Fruit fly (Drosophila melanogaster): Measurements from ENCODE around the gene CG4911.

CG4911 gene

DNA sequence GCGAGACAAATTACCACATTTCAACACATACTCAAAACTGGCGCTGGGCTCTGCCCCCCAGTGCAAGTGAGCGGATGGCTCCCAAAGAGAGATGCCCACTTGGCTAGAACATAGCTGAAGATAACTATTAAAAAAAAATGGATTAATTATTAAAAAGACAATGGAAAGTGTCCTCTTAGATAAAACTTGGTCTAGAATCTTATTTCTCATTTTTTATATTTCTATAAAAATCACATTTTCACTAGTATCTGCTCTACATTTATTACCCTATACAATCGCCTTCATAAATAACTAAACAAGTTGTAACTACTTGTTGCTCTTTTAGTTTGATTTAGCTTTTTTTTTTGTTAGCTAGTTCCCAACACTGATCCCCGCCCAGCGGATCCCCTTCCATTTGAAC lies 39.7 kb downstream of the CG4911 start (continued):
- peak; percentile 32 for TF ChIP-seq CG14710 (tag; optimal IDR thresholded peaks at IDR 0.05)
- TF ChIP-seq Atf6 (GFP tag; IDR thresholded peaks at IDR 0.05): no peak
- TF ChIP-seq CG12071 (GFP tag; optimal IDR thresholded peaks at IDR 0.05): no peak
- TF ChIP-seq Hsf (GFP tag; optimal IDR thresholded peaks at IDR 0.05): peak; percentile 17
- no peak for TF ChIP-seq CG4730 (GFP tag; IDR thresholded peaks at IDR 0.05)
- TF ChIP-seq Rfx (GFP tag; IDR thresholded peaks at IDR 0.05): no peak
- no peak for TF ChIP-seq CG10209 (GFP tag; optimal IDR thresholded peaks at IDR 0.05)
- no peak for TF ChIP-seq CG15696 (tag; optimal IDR thresholded peaks at IDR 0.05)
- TF ChIP-seq yki (optimal IDR thresholded peaks at IDR 0.05): no peak
- TF ChIP-seq CG12659 (GFP tag; optimal IDR thresholded peaks at IDR 0.05): no peak
- TF ChIP-seq gem (tag; optimal IDR thresholded peaks at IDR 0.05): peak; percentile 45
- TF ChIP-seq hth (optimal IDR thresholded peaks at IDR 0.05): no peak
- no peak for TF ChIP-seq Dbx (GFP tag; IDR thresholded peaks at IDR 0.05)
- no peak for TF ChIP-seq CG15011 (GFP tag; optimal IDR thresholded peaks at IDR 0.05)
- TF ChIP-seq pita (GFP tag; optimal IDR thresholded peaks at IDR 0.05): no peak
- no peak for TF ChIP-seq CG8089 (GFP tag; optimal IDR thresholded peaks at IDR 0.05)
- TF ChIP-seq CG7372 (GFP tag; IDR thresholded peaks at IDR 0.05): no peak
- TF ChIP-seq phol (tag; optimal IDR thresholded peaks at IDR 0.05): peak; percentile 57
- TF ChIP-seq fd64A (GFP tag; optimal IDR thresholded peaks at IDR 0.05): no peak
- peak; percentile 87 for TF ChIP-seq Sry-β (GFP tag; optimal IDR thresholded peaks at IDR 0.05)
- no peak for TF ChIP-seq sob (GFP tag; IDR thresholded peaks at IDR 0.05)
- peak; percentile 9 for TF ChIP-seq sqz (GFP tag; optimal IDR thresholded peaks at IDR 0.05)
- TF ChIP-seq Bteb2 (GFP tag; optimal IDR thresholded peaks at IDR 0.05): no peak
- peak; percentile 34 for TF ChIP-seq CG2712 (tag; optimal IDR thresholded peaks at IDR 0.05)
- TF ChIP-seq tgo (GFP tag; IDR thresholded peaks at IDR 0.05): no peak
- peak; percentile 32 for TF ChIP-seq CG17359 (tag; optimal IDR thresholded peaks at IDR 0.05)
- no peak for TF ChIP-seq Mad (GFP tag; optimal IDR thresholded peaks at IDR 0.05)
- no peak for TF ChIP-seq Spps (tag; optimal IDR thresholded peaks at IDR 0.05)
- no peak for TF ChIP-seq jing (GFP tag; optimal IDR thresholded peaks at IDR 0.05)
- no peak for TF ChIP-seq Dp (GFP tag; optimal IDR thresholded peaks at IDR 0.05)
- peak; percentile 29 for TF ChIP-seq Sox100B (GFP tag; optimal IDR thresholded peaks at IDR 0.05)
- no peak for TF ChIP-seq fu2 (GFP tag; optimal IDR thresholded peaks at IDR 0.05)
- no peak for TF ChIP-seq Scr (GFP tag; IDR thresholded peaks at IDR 0.05; ENCODE audit: partially characterized antibody)
- no peak for TF ChIP-seq Nf-YC (tag; optimal IDR thresholded peaks at IDR 0.05)
- no peak for TF ChIP-seq al (GFP tag; IDR thresholded peaks at IDR 0.05)
- peak in 1 of 2 experiments; percentile 45 for TF ChIP-seq bsh (GFP tag; optimal IDR thresholded peaks at IDR 0.05)
- TF ChIP-seq Poxn (GFP tag; IDR thresholded peaks at IDR 0.05): no peak
- TF ChIP-seq her (GFP tag; optimal IDR thresholded peaks at IDR 0.05): no peak
- TF ChIP-seq onecut (GFP tag; IDR thresholded peaks at IDR 0.05): no peak
- TF ChIP-seq CG7839 (tag; optimal IDR thresholded peaks at IDR 0.05): peak; percentile 5
- TF ChIP-seq C15 (GFP tag; IDR thresholded peaks at IDR 0.05): no peak
- TF ChIP-seq CG1602 (GFP tag; optimal IDR thresholded peaks at IDR 0.05): no peak
- TF ChIP-seq ttk (GFP tag; IDR thresholded peaks at IDR 0.05): no peak
- no peak for TF ChIP-seq fru (optimal IDR thresholded peaks at IDR 0.05)
- TF ChIP-seq eve (GFP tag; optimal IDR thresholded peaks at IDR 0.05): peak in 1 of 2 experiments; percentile 56
- TF ChIP-seq CG4707 (GFP tag; optimal IDR thresholded peaks at IDR 0.05): no peak
- TF ChIP-seq Jarid2 (GFP tag; optimal IDR thresholded peaks at IDR 0.05): no peak
- no peak for TF ChIP-seq CG8290 (GFP tag; optimal IDR thresholded peaks at IDR 0.05)
- no peak for TF ChIP-seq CG8290 (tag; optimal IDR thresholded peaks at IDR 0.05)
- no peak for TF ChIP-seq sug (tag; optimal IDR thresholded peaks at IDR 0.05)
- TF ChIP-seq nmo (GFP tag; optimal IDR thresholded peaks at IDR 0.05): peak; percentile 42
- TF ChIP-seq vnd (GFP tag; IDR thresholded peaks at IDR 0.05; ENCODE audit: partially characterized antibody): no peak
- TF ChIP-seq Ptx1 (GFP tag; IDR thresholded peaks at IDR 0.05): peak; percentile 31; the same call in 1 of the 2 replicates
